Fruit fly (Drosophila melanogaster): ENCODE measurements around the gene CG1486.

Gene CG1486

dm6 chrX:21323933-21324688, at the start of gene CG1486, which contains the start of gene Dd (continued):
- TF ChIP-seq lab (GFP tag; optimal IDR thresholded peaks at IDR 0.05) (no peak), ssp (GFP tag; IDR thresholded peaks at IDR 0.05) (0 out of 2 replicates have a peak, but pooled peaks have one; percentile 35), BEAF-32 (GFP tag; optimal IDR thresholded peaks at IDR 0.05) (peak; percentile 98), trem (tag; optimal IDR thresholded peaks at IDR 0.05) (peak; percentile 64), gfzf (GFP tag; optimal IDR thresholded peaks at IDR 0.05) (peak; percentile 94), cg (GFP tag; optimal IDR thresholded peaks at IDR 0.05) (peak; percentile 93), HLH4C (GFP tag; IDR thresholded peaks at IDR 0.05; ENCODE audit: partially characterized antibody) (peak; percentile 90), Bgb (GFP tag; IDR thresholded peaks at IDR 0.05; ENCODE audit: partially characterized antibody) (peak; percentile 88), CG32767 (GFP tag; IDR thresholded peaks at IDR 0.05) (no peak), dpn (GFP tag; optimal IDR thresholded peaks at IDR 0.05) (peak in 1 of 2 experiments; percentile 1), pita (GFP tag; optimal IDR thresholded peaks at IDR 0.05) (peak; percentile 66), CG7271 (tag; optimal IDR thresholded peaks at IDR 0.05) (no peak), CG4617 (GFP tag; optimal IDR thresholded peaks at IDR 0.05; ENCODE audit: borderline replicate concordance) (peak; percentile 79), luna (GFP tag; optimal IDR thresholded peaks at IDR 0.05) (no peak), tna (GFP tag; IDR thresholded peaks at IDR 0.05; ENCODE audit: partially characterized antibody) (peak; percentile 73), CG8478 (optimal IDR thresholded peaks at IDR 0.05) (peak; percentile 94), Sin3A (optimal IDR thresholded peaks at IDR 0.05) (peak; percentile 98), CG12769 (tag; optimal IDR thresholded peaks at IDR 0.05) (no peak), kni (GFP tag; optimal IDR thresholded peaks at IDR 0.05) (no peak), CG1602 (GFP tag; optimal IDR thresholded peaks at IDR 0.05) (no peak), oc (tag; optimal IDR thresholded peaks at IDR 0.05) (no peak), CG2120 (GFP tag; optimal IDR thresholded peaks at IDR 0.05) (peak; percentile 29), wdn (GFP tag; IDR thresholded peaks at IDR 0.05) (no peak), CG4424 (GFP tag; optimal IDR thresholded peaks at IDR 0.05) (peak; percentile 3), CG9797 (GFP tag; optimal IDR thresholded peaks at IDR 0.05) (peak; percentile 98), sug (tag; optimal IDR thresholded peaks at IDR 0.05) (peak; percentile 18), inv (GFP tag; IDR thresholded peaks at IDR 0.05; ENCODE audit: partially characterized antibody) (peak; percentile 89), Sry-δ (GFP tag; optimal IDR thresholded peaks at IDR 0.05) (peak; percentile 90), en (GFP tag; optimal IDR thresholded peaks at IDR 0.05) (no peak), phol (tag; optimal IDR thresholded peaks at IDR 0.05) (peak; percentile 51), Atf-2 (GFP tag; optimal IDR thresholded peaks at IDR 0.05) (peak; percentile 3), sna (GFP tag; IDR thresholded peaks at IDR 0.05; ENCODE audit: partially characterized antibody) (peak; percentile 69; the same call in 1 of the 2 replicates), CG10267 (tag; optimal IDR thresholded peaks at IDR 0.05) (peak; percentile 41), Scr (GFP tag; IDR thresholded peaks at IDR 0.05; ENCODE audit: partially characterized antibody) (peak; percentile 91), CG2129 (GFP tag; IDR thresholded peaks at IDR 0.05; ENCODE audit: partially characterized antibody) (peak; percentile 76), bsh (GFP tag; optimal IDR thresholded peaks at IDR 0.05) (peak in 1 of 2 experiments; percentile 59), twi (tag; optimal IDR thresholded peaks at IDR 0.05) (peak; percentile 19), YL-1 (GFP tag; optimal IDR thresholded peaks at IDR 0.05) (peak; percentile 34), CG12104 (GFP tag; optimal IDR thresholded peaks at IDR 0.05) (peak; percentile 15), chif (GFP tag; optimal IDR thresholded peaks at IDR 0.05) (no peak), MBD-R2 (GFP tag; IDR thresholded peaks at IDR 0.05) (peak; percentile 48; the same call in 1 of the 2 replicates), D19A (tag; optimal IDR thresholded peaks at IDR 0.05) (peak; percentile 17), Pdp1 (GFP tag; optimal IDR thresholded peaks at IDR 0.05) (peak in 1 of 2 experiments; percentile 73), CTCF (GFP tag; optimal IDR thresholded peaks at IDR 0.05) (peak; percentile 33), CG30403 (GFP tag; optimal IDR thresholded peaks at IDR 0.05) (peak; percentile 16), CG13624 (GFP tag; optimal IDR thresholded peaks at IDR 0.05) (peak; percentile 19), Med (GFP tag) (peak; percentile 86), CG14965 (GFP tag; optimal IDR thresholded peaks at IDR 0.05; ENCODE audit: borderline replicate concordance) (no peak)
